Fruit fly (Drosophila melanogaster) whole organism: ENCODE results near the gene Ldsdh1.

ENCODE experiments used
- CG8478 ChIP-seq: fragments of >200 bp; optimal IDR thresholded peaks from 2 replicates; lab custom pipeline; 2018; ENCODE audit warnings: inconsistent platforms
- Dll ChIP-seq: fragments of >200 bp; optimal IDR thresholded peaks from 2 replicates; lab custom pipeline; 2017
- EcR ChIP-seq, 2 experiments: fragments of >200 bp; optimal IDR thresholded peaks; 2 replicates each; lab custom pipeline; 2017; ENCODE audit warnings: missing biosample characterization in 2 of 2, missing genetic modification characterization in 2 of 2, missing genetic modification reagents in 2 of 2
- pan ChIP-seq: fragments of >200 bp; optimal IDR thresholded peaks from 2 replicates; lab custom pipeline; 2017
- psq ChIP-seq: fragments of >200 bp; optimal IDR thresholded peaks from 2 replicates; lab custom pipeline; 2017
- usp ChIP-seq: fragments of >200 bp; optimal IDR thresholded peaks from 2 replicates; lab custom pipeline; 2017; ENCODE audit warnings: missing biosample characterization, missing genetic modification characterization, mixed read lengths

Gene Ldsdh1

dm6 chrX:8081427-8082185 is at the start of gene Ldsdh1:
Gene Ldsdh1, minus strand, starts transcription at chrX:8081605.
- TF ChIP-seq EcR (GFP tag; optimal IDR thresholded peaks at IDR 0.05; lab: Kevin White, UChicago) (no peak), usp (GFP tag; lab: Kevin White, UChicago) (no peak), pan (no peak), psq (lab: Kevin White, UChicago) (no peak), Dll (lab: Kevin White, UChicago) (no peak), CG8478 (lab: Kevin White, UChicago) (no peak)

- no peak for TF ChIP-seq EcR (GFP tag; optimal IDR thresholded peaks at IDR 0.05; lab: Kevin White, UChicago)
- no peak for TF ChIP-seq psq (lab: Kevin White, UChicago)
- TF ChIP-seq CG8478 (lab: Kevin White, UChicago) = no peak
- no peak for TF ChIP-seq usp (GFP tag; lab: Kevin White, UChicago)
- TF ChIP-seq Dll (lab: Kevin White, UChicago) = no peak
- TF ChIP-seq pan = no peak
Observed at dm6 chrX:8129204-8129997, 48.0 kb upstream of the Ldsdh1 start, which contains the start of gene CG2116. Gene CG2116, plus strand, starts transcription at chrX:8129812.

- TF ChIP-seq Dll (lab: Kevin White, UChicago) (no peak), pan (no peak), EcR (GFP tag; optimal IDR thresholded peaks at IDR 0.05; lab: Kevin White, UChicago) (no peak), CG8478 (lab: Kevin White, UChicago) (no peak), psq (lab: Kevin White, UChicago) (no peak), usp (GFP tag; lab: Kevin White, UChicago) (no peak)
Observed at dm6 chrX:8128133-8128532, 46.7 kb upstream of the Ldsdh1 start.

- no peak for TF ChIP-seq CG8478 (lab: Kevin White, UChicago)
- no peak for TF ChIP-seq psq (lab: Kevin White, UChicago)
- TF ChIP-seq pan = no peak
- TF ChIP-seq Dll (lab: Kevin White, UChicago) = no peak
- no peak for TF ChIP-seq usp (GFP tag; lab: Kevin White, UChicago)
- no peak for TF ChIP-seq EcR (GFP tag; optimal IDR thresholded peaks at IDR 0.05; lab: Kevin White, UChicago)
Observed at dm6 chrX:8126149-8126548, 44.7 kb upstream of the Ldsdh1 start.

- no peak for TF ChIP-seq CG8478 (lab: Kevin White, UChicago)
- TF ChIP-seq Dll (lab: Kevin White, UChicago) = no peak
- no peak for TF ChIP-seq pan
- TF ChIP-seq psq (lab: Kevin White, UChicago) = no peak
- TF ChIP-seq usp (GFP tag; lab: Kevin White, UChicago) = no peak
- TF ChIP-seq EcR (GFP tag; optimal IDR thresholded peaks at IDR 0.05; lab: Kevin White, UChicago) = no peak
Observed at dm6 chrX:8125224-8125649, 43.8 kb upstream of the Ldsdh1 start.

- TF ChIP-seq usp (GFP tag; lab: Kevin White, UChicago) (no peak), pan (no peak), Dll (lab: Kevin White, UChicago) (no peak), psq (lab: Kevin White, UChicago) (no peak), CG8478 (lab: Kevin White, UChicago) (no peak), EcR (GFP tag; optimal IDR thresholded peaks at IDR 0.05; lab: Kevin White, UChicago) (no peak)
Observed at dm6 chrX:8122834-8123233, 41.4 kb upstream of the Ldsdh1 start.

dm6 chrX:8120939-8121338 is 39.5 kb upstream of the Ldsdh1 start, which contains the start of gene CG2260:
Gene CG2260, minus strand, starts transcription at chrX:8121147.
- TF ChIP-seq pan = no peak
- no peak for TF ChIP-seq EcR (GFP tag; optimal IDR thresholded peaks at IDR 0.05; lab: Kevin White, UChicago)
- no peak for TF ChIP-seq Dll (lab: Kevin White, UChicago)

dm6 chrX:8116813-8117212 is 35.4 kb upstream of the Ldsdh1 start, which contains the start of gene CG1575:
Gene CG1575, plus strand, starts transcription at chrX:8117012.
- TF ChIP-seq Dll (lab: Kevin White, UChicago) (no peak), psq (lab: Kevin White, UChicago) (no peak), usp (GFP tag; lab: Kevin White, UChicago) (no peak), CG8478 (lab: Kevin White, UChicago) (no peak), pan (no peak), EcR (GFP tag; optimal IDR thresholded peaks at IDR 0.05; lab: Kevin White, UChicago) (no peak)

dm6 chrX:8115717-8116311 is 34.4 kb upstream of the Ldsdh1 start, which contains the start of gene Gclc:
Gene Gclc, minus strand, starts transcription at chrX:8116147.
- TF ChIP-seq psq (lab: Kevin White, UChicago) (no peak), CG8478 (lab: Kevin White, UChicago) (no peak), Dll (lab: Kevin White, UChicago) (no peak), usp (GFP tag; lab: Kevin White, UChicago) (no peak), EcR (GFP tag; optimal IDR thresholded peaks at IDR 0.05; lab: Kevin White, UChicago) (no peak), pan (no peak)

- TF ChIP-seq Dll (lab: Kevin White, UChicago) (no peak), pan (no peak), CG8478 (lab: Kevin White, UChicago) (no peak), EcR (GFP tag; optimal IDR thresholded peaks at IDR 0.05; lab: Kevin White, UChicago) (no peak), usp (GFP tag; lab: Kevin White, UChicago) (no peak), psq (lab: Kevin White, UChicago) (no peak)
Observed at dm6 chrX:8115343-8115676, 33.9 kb upstream of the Ldsdh1 start.
